Fruit fly (Drosophila melanogaster) whole organism, embryonic: ENCODE measurements around the gene CG10589.

Experiments
- ATbp ChIP-seq: fragments of 200-800 bp; sonication (Bioruptor generic); optimal IDR thresholded peaks from 2 replicates; lab custom pipeline; 2017; ENCODE audit warnings: missing biosample characterization, mild to moderate bottlenecking, missing genetic modification characterization, missing genetic modification reagents
- CG1024 ChIP-seq: fragments of 200-800 bp; sonication (Bioruptor generic); IDR thresholded peaks from 2 replicates; pipeline ENCODE4 v1.3.6; 2022; ENCODE audit warnings: missing biosample characterization, missing genetic modification characterization
- CG10959 ChIP-seq: fragments of 200-800 bp; sonication (Bioruptor generic); IDR thresholded peaks from 2 replicates; pipeline ENCODE4 v1.3.6; 2022; ENCODE audit warnings: missing biosample characterization, missing genetic modification characterization
- CG11696 ChIP-seq: fragments of 200-800 bp; sonication (Bioruptor generic); IDR thresholded peaks from 2 replicates; pipeline ENCODE4 v1.3.6; 2022; ENCODE audit warnings: missing biosample characterization, missing genetic modification characterization
- CG12071 ChIP-seq: fragments of 200-800 bp; sonication (Bioruptor generic); optimal IDR thresholded peaks from 3 replicates; lab custom pipeline; 2018; ENCODE audit warnings: missing biosample characterization, mild to moderate bottlenecking, missing genetic modification characterization
- CG12769 ChIP-seq: fragments of 200-800 bp; sonication (Bioruptor generic); optimal IDR thresholded peaks from 2 replicates; lab custom pipeline; 2019; ENCODE audit warnings: missing biosample characterization, mild to moderate bottlenecking, missing genetic modification characterization, moderate library complexity
- CG15011 ChIP-seq: fragments of 200-800 bp; sonication (Bioruptor generic); optimal IDR thresholded peaks from 3 replicates; lab custom pipeline; 2018; ENCODE audit warnings: missing biosample characterization, mild to moderate bottlenecking, missing genetic modification characterization
- CG1529 ChIP-seq: fragments of 200-800 bp; sonication (Bioruptor generic); optimal IDR thresholded peaks from 3 replicates; lab custom pipeline; 2018; ENCODE audit warnings: missing biosample characterization, missing genetic modification characterization
- CG15514 ChIP-seq: fragments of 200-800 bp; sonication (Bioruptor generic); optimal IDR thresholded peaks from 3 replicates; lab custom pipeline; 2017; ENCODE audit warnings: missing biosample characterization, missing genetic modification characterization, mild to moderate bottlenecking, moderate library complexity, missing genetic modification reagents
- CG15696 ChIP-seq: fragments of 200-800 bp; sonication (Bioruptor generic); optimal IDR thresholded peaks from 2 replicates; lab custom pipeline; 2019; ENCODE audit warnings: missing biosample characterization, mild to moderate bottlenecking, missing genetic modification characterization, moderate library complexity
- CG1603 ChIP-seq: fragments of 200-800 bp; sonication (Bioruptor generic); optimal IDR thresholded peaks from 2 replicates; lab custom pipeline; 2019; ENCODE audit warnings: missing biosample characterization, mild to moderate bottlenecking, missing genetic modification characterization, moderate library complexity
- CG16813 ChIP-seq: fragments of 200-800 bp; sonication (Bioruptor generic); IDR thresholded peaks from 3 replicates; pipeline ENCODE4 v1.3.6; 2022; ENCODE audit warnings: missing biosample characterization, missing genetic modification characterization; ENCODE audit not compliant: partially characterized antibody
- CG16815 ChIP-seq: fragments of 200-800 bp; sonication (Bioruptor generic); optimal IDR thresholded peaks from 3 replicates; lab custom pipeline; 2017; ENCODE audit warnings: missing biosample characterization, mild to moderate bottlenecking, missing genetic modification characterization
- CG17802 ChIP-seq: fragments of 200-800 bp; sonication (Bioruptor generic); optimal IDR thresholded peaks from 2 replicates; lab custom pipeline; 2018; ENCODE audit warnings: missing biosample characterization, mild to moderate bottlenecking, missing genetic modification characterization, moderate library complexity
- CG18599 ChIP-seq: fragments of 200-800 bp; sonication (Bioruptor generic); optimal IDR thresholded peaks from 3 replicates; lab custom pipeline; 2017; ENCODE audit warnings: missing biosample characterization, missing genetic modification characterization, mild to moderate bottlenecking, moderate library complexity, missing genetic modification reagents
- CG31441 ChIP-seq: fragments of 200-800 bp; sonication (Bioruptor generic); IDR thresholded peaks from 2 replicates; pipeline ENCODE4 v1.3.6; 2022; ENCODE audit warnings: missing biosample characterization, missing genetic modification characterization
- CG3163 ChIP-seq: fragments of 200-800 bp; sonication (Bioruptor generic); optimal IDR thresholded peaks from 3 replicates; lab custom pipeline; 2016; ENCODE audit warnings: missing biosample characterization, missing genetic modification characterization
- CG3281 ChIP-seq: fragments of 200-800 bp; sonication (Bioruptor generic); optimal IDR thresholded peaks from 3 replicates; lab custom pipeline; 2017; ENCODE audit warnings: missing biosample characterization, mild to moderate bottlenecking, missing genetic modification characterization
- CG3407 ChIP-seq: fragments of 200-800 bp; sonication (Bioruptor generic); optimal IDR thresholded peaks from 2 replicates; lab custom pipeline; 2018; ENCODE audit warnings: missing biosample characterization, mild to moderate bottlenecking, missing genetic modification characterization
- CG34376 ChIP-seq: fragments of 200-800 bp; sonication (Bioruptor generic); optimal IDR thresholded peaks from 2 replicates; lab custom pipeline; 2018; ENCODE audit warnings: missing biosample characterization, mild to moderate bottlenecking, missing genetic modification characterization
- CG4617 ChIP-seq: fragments of 200-800 bp; sonication (Bioruptor generic); optimal IDR thresholded peaks from 3 replicates; lab custom pipeline; 2016; ENCODE audit warnings: missing biosample characterization, missing genetic modification characterization, borderline replicate concordance
- CG6813 ChIP-seq: fragments of 200-800 bp; sonication (Bioruptor generic); optimal IDR thresholded peaks from 2 replicates; lab custom pipeline; 2017; ENCODE audit warnings: missing biosample characterization, missing genetic modification characterization, mild to moderate bottlenecking, moderate library complexity, missing genetic modification reagents
- Chrac-16 ChIP-seq: fragments of 200-800 bp; sonication (Bioruptor generic); optimal IDR thresholded peaks from 3 replicates; lab custom pipeline; 2016; ENCODE audit warnings: missing biosample characterization, missing genetic modification characterization
- D19A ChIP-seq: fragments of 200-800 bp; optimal IDR thresholded peaks from 3 replicates; lab custom pipeline; 2019; ENCODE audit warnings: missing biosample characterization, mild to moderate bottlenecking, missing genetic modification characterization, moderate library complexity
- Fer2 ChIP-seq: fragments of 200-800 bp; sonication (Bioruptor generic); optimal IDR thresholded peaks from 2 replicates; lab custom pipeline; 2018; ENCODE audit warnings: missing biosample characterization, mild to moderate bottlenecking, missing genetic modification characterization, moderate library complexity
- HmgD ChIP-seq: fragments of 200-800 bp; sonication (Bioruptor generic); optimal IDR thresholded peaks from 3 replicates; lab custom pipeline; 2016; ENCODE audit warnings: missing biosample characterization, missing genetic modification characterization
- HmgZ ChIP-seq: fragments of 200-800 bp; sonication (Bioruptor generic); optimal IDR thresholded peaks from 2 replicates; lab custom pipeline; 2018; ENCODE audit warnings: missing biosample characterization, mild to moderate bottlenecking, missing genetic modification characterization
- Hmr ChIP-seq: fragments of 200-800 bp; sonication (Bioruptor generic); optimal IDR thresholded peaks from 3 replicates; lab custom pipeline; 2017; ENCODE audit warnings: mild to moderate bottlenecking, missing biosample characterization, missing genetic modification reagents, missing genetic modification characterization
- Hmx ChIP-seq: fragments of 200-800 bp; sonication (Bioruptor generic); optimal IDR thresholded peaks from 2 replicates; lab custom pipeline; 2016; ENCODE audit warnings: missing biosample characterization, missing genetic modification characterization
- MBD-R2 ChIP-seq: fragments of 200-800 bp; sonication (Bioruptor generic); IDR thresholded peaks from 2 replicates; pipeline ENCODE4 v1.3.6; 2022; ENCODE audit warnings: missing biosample characterization, missing genetic modification characterization
- Mrtf ChIP-seq: fragments of 200-800 bp; sonication (Bioruptor generic); IDR thresholded peaks from 3 replicates; pipeline ENCODE4 v1.3.6; 2022; ENCODE audit warnings: missing biosample characterization, missing genetic modification characterization
- Myb ChIP-seq: fragments of 200-800 bp; sonication (Bioruptor generic); optimal IDR thresholded peaks from 2 replicates; lab custom pipeline; 2016; ENCODE audit warnings: missing biosample characterization, missing genetic modification characterization
- Oli ChIP-seq: fragments of 200-800 bp; sonication (Bioruptor generic); optimal IDR thresholded peaks from 2 replicates; lab custom pipeline; 2018; ENCODE audit warnings: missing biosample characterization, mild to moderate bottlenecking, missing genetic modification characterization, moderate library complexity
- Spps ChIP-seq: fragments of 200-800 bp; sonication (Bioruptor generic); optimal IDR thresholded peaks from 2 replicates; lab custom pipeline; 2018; ENCODE audit warnings: missing biosample characterization, mild to moderate bottlenecking, missing genetic modification characterization
- fru ChIP-seq: fragments of >200 bp; optimal IDR thresholded peaks from 2 replicates; lab custom pipeline; 2017
- gce ChIP-seq: fragments of 200-800 bp; sonication (Bioruptor generic); IDR thresholded peaks from 3 replicates; pipeline ENCODE4 v1.3.6; 2022; ENCODE audit warnings: missing biosample characterization, missing genetic modification characterization
- inv ChIP-seq: fragments of 200-800 bp; sonication (Bioruptor generic); IDR thresholded peaks from 2 replicates; pipeline ENCODE4 v1.3.6; 2022; ENCODE audit warnings: missing biosample characterization, missing genetic modification characterization; ENCODE audit not compliant: partially characterized antibody
- lov ChIP-seq, 2 experiments: fragments of 200-800 bp in 1 of 2; fragments of >200 bp in 1 of 2; sonication (Bioruptor generic) in 1 of 2; IDR thresholded peaks in 1 of 2; optimal IDR thresholded peaks in 1 of 2; 2 replicates in 1 of 2; 3 replicates in 1 of 2; pipeline versions ENCODE4 v1.3.6 to Lab custom; 2017 to 2022; ENCODE audit warnings: missing biosample characterization in 1 of 2, missing genetic modification characterization in 1 of 2
- luna ChIP-seq: fragments of 200-800 bp; sonication (Bioruptor generic); optimal IDR thresholded peaks from 2 replicates; lab custom pipeline; 2016; ENCODE audit warnings: missing biosample characterization, missing genetic modification characterization
- mirr ChIP-seq: fragments of 200-800 bp; sonication (Bioruptor generic); optimal IDR thresholded peaks from 3 replicates; lab custom pipeline; 2018; ENCODE audit warnings: missing biosample characterization, mild to moderate bottlenecking, missing genetic modification characterization
- odd ChIP-seq: fragments of 200-800 bp; sonication (Bioruptor generic); optimal IDR thresholded peaks from 2 replicates; lab custom pipeline; 2017; ENCODE audit warnings: missing biosample characterization, mild to moderate bottlenecking, missing genetic modification characterization
- pita ChIP-seq: fragments of 200-800 bp; sonication (Bioruptor generic); optimal IDR thresholded peaks from 2 replicates; lab custom pipeline; 2017; ENCODE audit warnings: missing biosample characterization, mild to moderate bottlenecking, missing genetic modification characterization
- pzg ChIP-seq: fragments of 200-800 bp; sonication (Bioruptor generic); optimal IDR thresholded peaks from 3 replicates; lab custom pipeline; 2018; ENCODE audit warnings: missing biosample characterization, mild to moderate bottlenecking, missing genetic modification characterization, moderate library complexity
- row ChIP-seq: fragments of 200-800 bp; sonication (Bioruptor generic); IDR thresholded peaks from 3 replicates; pipeline ENCODE4 v1.3.6; 2022; ENCODE audit warnings: missing biosample characterization, missing genetic modification characterization
- tx ChIP-seq: fragments of 200-800 bp; sonication (Bioruptor generic); optimal IDR thresholded peaks from 2 replicates; lab custom pipeline; 2016; ENCODE audit warnings: missing biosample characterization, missing genetic modification characterization
- unpg ChIP-seq: fragments of 200-800 bp; sonication (Bioruptor generic); optimal IDR thresholded peaks from 3 replicates; lab custom pipeline; 2018; ENCODE audit warnings: missing biosample characterization, mild to moderate bottlenecking, missing genetic modification characterization, moderate library complexity
- vvl ChIP-seq: fragments of 200-800 bp; sonication (Bioruptor generic); IDR thresholded peaks from 2 replicates; pipeline ENCODE4 v1.3.6; 2022; ENCODE audit warnings: missing biosample characterization, missing genetic modification characterization

CG10589 gene

DNA sequence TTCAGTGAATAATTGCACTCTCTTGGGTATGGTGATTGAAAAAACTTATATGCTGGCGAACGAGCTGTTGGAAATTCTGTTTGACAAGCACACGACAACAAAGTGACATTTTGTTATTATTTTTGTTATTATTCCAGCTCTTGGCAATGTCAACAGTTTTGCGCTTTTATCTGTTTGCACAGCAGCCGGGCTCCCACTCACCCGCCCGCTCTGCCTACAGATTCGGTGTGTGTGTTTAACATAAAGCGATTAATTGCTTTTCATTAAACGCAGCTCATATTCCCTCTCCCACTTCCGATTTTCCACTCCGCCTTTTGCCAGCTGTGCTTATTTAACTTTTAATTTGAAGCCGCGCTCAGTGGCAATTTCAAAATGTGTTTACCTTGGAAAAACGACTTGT lies 26.6 kb upstream of the CG10589 start (continued):
- TF ChIP-seq CG15011 (GFP tag; lab: Kevin White, UChicago) (no peak), CG10959 (GFP tag; lab: Robert Waterston, UW) (peak; percentile 33; the same call in 1 of the 2 replicates), row (no peak), luna (GFP tag; lab: Kevin White, UChicago) (no peak), HmgD (GFP tag; lab: Kevin White, UChicago) (no peak), D19A (no peak), CG17802 (no peak), CG34376 (GFP tag; lab: Kevin White, UChicago) (no peak), CG3407 (GFP tag; lab: Kevin White, UChicago) (no peak), CG1024 (0 out of 2 replicates have a peak, but pooled peaks have one; percentile 11), pzg (no peak), HmgZ (tag; lab: Kevin White, UChicago) (no peak), unpg (GFP tag; lab: Kevin White, UChicago) (peak; percentile 8), gce (no peak), pita (GFP tag; lab: Kevin White, UChicago) (no peak), Spps (tag; lab: Kevin White, UChicago) (no peak), CG3163 (GFP tag; lab: Kevin White, UChicago) (no peak), inv (GFP tag; lab: Robert Waterston, UW) (no peak), fru (no peak), CG15514 (GFP tag; lab: Kevin White, UChicago) (peak; percentile 30), CG12071 (GFP tag; lab: Kevin White, UChicago) (peak; percentile 13), CG16813 (no peak), mirr (no peak), Mrtf (peak; percentile 47; the same call in 1 of the 3 replicates), tx (GFP tag; lab: Kevin White, UChicago) (no peak), vvl (GFP tag; lab: Robert Waterston, UW) (no peak), CG1529 (GFP tag; lab: Kevin White, UChicago) (no peak), CG11696 (0 out of 2 replicates have a peak, but pooled peaks have one; percentile 24), CG18599 (GFP tag; lab: Kevin White, UChicago) (peak; percentile 11), CG4617 (GFP tag; lab: Kevin White, UChicago) (no peak), CG15696 (tag; lab: Kevin White, UChicago) (no peak), CG3281 (peak; percentile 24), odd (GFP tag; lab: Kevin White, UChicago) (peak; percentile 4), CG12769 (tag; lab: Kevin White, UChicago) (peak; percentile 70), ATbp (GFP tag; lab: Kevin White, UChicago) (peak; percentile 56), Hmr (GFP tag; lab: Kevin White, UChicago) (peak; percentile 39), CG31441 (GFP tag; lab: Robert Waterston, UW) (no peak), MBD-R2 (no peak), Chrac-16 (GFP tag; lab: Kevin White, UChicago) (no peak), Fer2 (tag; lab: Kevin White, UChicago) (no peak), CG6813 (peak; percentile 32), CG1603 (tag; lab: Kevin White, UChicago) (peak; percentile 41), Myb (GFP tag; lab: Kevin White, UChicago) (no peak), lov (optimal IDR thresholded peaks at IDR 0.05; lab: Kevin White, UChicago) (no peak), lov (GFP tag; IDR thresholded peaks at IDR 0.05; lab: Robert Waterston, UW) (no peak), Hmx (GFP tag; lab: Kevin White, UChicago) (no peak), CG16815 (GFP tag; lab: Kevin White, UChicago) (no peak), Oli (tag; lab: Kevin White, UChicago) (no peak)
- TF ChIP-seq, all 482 proteins: peak for 30
